Worm (Caenorhabditis elegans) whole organism, L2 larva: ENCODE measurements around the gene cng-2.

Experiments
- lin-39 ChIP-seq: fragments of 150-350 bp; optimal IDR thresholded peaks from 2 replicates; lab custom pipeline; 2014; ENCODE audit warnings: missing biosample characterization, missing genetic modification reagents, missing genetic modification characterization
- nhr-77 ChIP-seq: fragments of 150-350 bp; optimal IDR thresholded peaks from 2 replicates; lab custom pipeline; 2014; ENCODE audit warnings: missing biosample characterization, missing genetic modification characterization

DNA sequence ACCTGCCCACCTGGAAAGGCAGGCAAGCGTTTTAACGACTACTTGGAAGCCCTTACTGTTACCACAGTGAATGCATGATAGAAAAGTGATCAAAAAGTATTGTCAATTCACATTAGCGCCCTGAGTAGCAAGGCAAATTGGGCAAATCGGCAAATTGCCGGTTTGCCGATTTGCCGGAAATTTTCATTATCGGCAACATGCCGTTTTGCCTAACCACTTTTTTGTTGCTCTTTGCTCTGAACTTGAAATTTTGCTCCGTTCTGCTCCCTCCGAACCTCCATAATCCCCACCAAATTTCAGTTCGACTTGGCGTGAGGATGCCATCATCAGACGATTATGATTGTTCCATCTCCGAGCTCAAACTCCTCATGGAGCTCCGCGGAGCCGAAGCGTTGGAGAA lies 46.7 kb downstream of the cng-2 start, which contains the start of gene mca-2:
- TF ChIP-seq nhr-77 (tag; lab: Kevin White, UChicago) (no peak), lin-39 (tag; lab: Kevin White, UChicago) (no peak)
